Fruit fly (Drosophila melanogaster): ENCODE results near the gene CG3436.
A peak's percentile ranks its signal among the peaks of the same experiment; 100 is the strongest.

Gene CG3436

dm6 chr2L:161453-162175, 5.8 kb downstream of the CG3436 start (continued):
- peak; percentile 12 for TF ChIP-seq topi (GFP tag; optimal IDR thresholded peaks at IDR 0.05)
- TF ChIP-seq vri (GFP tag; optimal IDR thresholded peaks at IDR 0.05) = peak; percentile 74
- no peak for TF ChIP-seq CG11762 (GFP tag; optimal IDR thresholded peaks at IDR 0.05; ENCODE audit: insufficient read depth)
- TF ChIP-seq Hr4 (GFP tag; optimal IDR thresholded peaks at IDR 0.05) = no peak
- TF ChIP-seq CG8319 (GFP tag; optimal IDR thresholded peaks at IDR 0.05) = no peak
- no peak for TF ChIP-seq cyc (GFP tag; optimal IDR thresholded peaks at IDR 0.05)
- no peak for TF ChIP-seq dac (GFP tag; optimal IDR thresholded peaks at IDR 0.05)
- peak; percentile 20 for TF ChIP-seq pdm3 (GFP tag; optimal IDR thresholded peaks at IDR 0.05)
- TF ChIP-seq CG32006 (GFP tag; optimal IDR thresholded peaks at IDR 0.05) = peak; percentile 5
- TF ChIP-seq Ets21C (GFP tag; optimal IDR thresholded peaks at IDR 0.05) = peak; percentile 37
- TF ChIP-seq Sox14 (GFP tag; optimal IDR thresholded peaks at IDR 0.05) = peak; percentile 35
- no peak for TF ChIP-seq Hr38 (GFP tag; optimal IDR thresholded peaks at IDR 0.05)
- no peak for TF ChIP-seq CG3032 (tag; optimal IDR thresholded peaks at IDR 0.05)
- peak; percentile 64 for TF ChIP-seq CG6276 (GFP tag; optimal IDR thresholded peaks at IDR 0.05)
- peak; percentile 21 for TF ChIP-seq CG10669 (GFP tag; optimal IDR thresholded peaks at IDR 0.05)
- TF ChIP-seq achi (GFP tag; optimal IDR thresholded peaks at IDR 0.05) = peak; percentile 13
- TF ChIP-seq CG6854 (GFP tag; optimal IDR thresholded peaks at IDR 0.05) = peak; percentile 62
- peak; percentile 58 for TF ChIP-seq dsx (GFP tag; optimal IDR thresholded peaks at IDR 0.05; ENCODE audit: poor library complexity, severe bottlenecking)
- peak; percentile 49 for TF ChIP-seq CG1621 (tag; optimal IDR thresholded peaks at IDR 0.05)

dm6 chr2L:162208-162607, 6.4 kb downstream of the CG3436 start:
- TF ChIP-seq CG10631 (GFP tag; optimal IDR thresholded peaks at IDR 0.05) (peak; percentile 25), Eip78C (GFP tag) (peak; percentile 56), dac (GFP tag; optimal IDR thresholded peaks at IDR 0.05) (no peak), fd85E (GFP tag; optimal IDR thresholded peaks at IDR 0.05) (no peak)

dm6 chr2L:163229-163628, 7.4 kb downstream of the CG3436 start:
- TF ChIP-seq fkh (GFP tag; optimal IDR thresholded peaks at IDR 0.05) (peak; percentile 24), CG11902 (GFP tag; optimal IDR thresholded peaks at IDR 0.05) (no peak)

dm6 chr2L:165253-165890, 9.5 kb downstream of the CG3436 start:
- TF ChIP-seq Sox15 (GFP tag; optimal IDR thresholded peaks at IDR 0.05) (no peak), pdm3 (GFP tag; optimal IDR thresholded peaks at IDR 0.05) (no peak), svp (GFP tag) (peak; percentile 86), CG6854 (GFP tag; optimal IDR thresholded peaks at IDR 0.05) (peak; percentile 16), vri (GFP tag; optimal IDR thresholded peaks at IDR 0.05) (peak; percentile 47), Met (GFP tag; optimal IDR thresholded peaks at IDR 0.05) (peak; percentile 12), salr (GFP tag; optimal IDR thresholded peaks at IDR 0.05) (no peak), Hr4 (GFP tag; optimal IDR thresholded peaks at IDR 0.05) (no peak), Sox14 (GFP tag; optimal IDR thresholded peaks at IDR 0.05) (peak; percentile 44)

dm6 chr2L:166115-167069, 10.6 kb downstream of the CG3436 start:
- TF ChIP-seq CG15336 (GFP tag; IDR thresholded peaks at IDR 0.05) (no peak), CG3919 (GFP tag; optimal IDR thresholded peaks at IDR 0.05) (peak; percentile 85), Sox14 (GFP tag; optimal IDR thresholded peaks at IDR 0.05) (peak; percentile 84), fd59A (GFP tag; optimal IDR thresholded peaks at IDR 0.05) (peak; percentile 81), CG8319 (GFP tag; optimal IDR thresholded peaks at IDR 0.05) (peak; percentile 68), CG10669 (GFP tag; optimal IDR thresholded peaks at IDR 0.05) (peak; percentile 90), CG34406 (GFP tag; optimal IDR thresholded peaks at IDR 0.05) (peak; percentile 85), CG10631 (GFP tag; optimal IDR thresholded peaks at IDR 0.05) (peak; percentile 75), CG11294 (GFP tag; IDR thresholded peaks at IDR 0.05) (no peak), OdsH (GFP tag; optimal IDR thresholded peaks at IDR 0.05) (peak; percentile 85), CG8119 (GFP tag; IDR thresholded peaks at IDR 0.05) (no peak), CG7368 (GFP tag; optimal IDR thresholded peaks at IDR 0.05) (peak; percentile 89), net (GFP tag; optimal IDR thresholded peaks at IDR 0.05) (peak; percentile 96), Ets21C (GFP tag; optimal IDR thresholded peaks at IDR 0.05) (peak; percentile 43), Eip75B (GFP tag; optimal IDR thresholded peaks at IDR 0.05) (peak; percentile 90), acj6 (GFP tag; optimal IDR thresholded peaks at IDR 0.05) (peak; percentile 62), Gug (GFP tag; IDR thresholded peaks at IDR 0.05) (no peak), Hr38 (GFP tag; optimal IDR thresholded peaks at IDR 0.05) (peak; percentile 88)

All from whole organism, prepupa.